Fruit fly (Drosophila melanogaster): ENCODE data around the gene CG10431.
A peak's percentile ranks its signal among the peaks of the same experiment; 100 is the strongest.

The CG10431 gene

DNA sequence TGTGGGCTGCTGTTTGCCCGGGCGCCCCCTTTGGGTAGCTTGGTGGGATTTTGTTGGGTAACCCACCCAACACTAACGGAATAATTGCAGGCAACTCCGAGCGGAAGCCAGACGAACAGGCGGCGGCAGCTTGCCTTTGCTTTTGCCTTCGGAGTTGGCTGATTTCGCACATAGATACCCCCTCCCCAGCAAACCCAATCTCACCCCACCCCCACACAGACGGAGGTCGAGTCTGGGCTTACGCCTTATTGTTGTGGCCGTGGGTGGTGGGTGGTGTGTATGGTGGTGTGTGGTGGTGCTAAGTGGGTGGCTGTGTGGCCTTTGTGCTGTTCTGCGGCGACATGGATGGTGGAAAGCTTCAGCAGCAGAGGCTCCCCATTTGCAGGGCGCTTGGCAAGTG is 41.1 kb downstream of the CG10431 start:
- TF ChIP-seq cnc (optimal IDR thresholded peaks at IDR 0.05) (no peak), CG14711 (tag; optimal IDR thresholded peaks at IDR 0.05) (no peak), CG7045 (GFP tag; optimal IDR thresholded peaks at IDR 0.05) (no peak), pad (GFP tag; optimal IDR thresholded peaks at IDR 0.05) (no peak), Crg-1 (GFP tag; optimal IDR thresholded peaks at IDR 0.05) (no peak)

DNA sequence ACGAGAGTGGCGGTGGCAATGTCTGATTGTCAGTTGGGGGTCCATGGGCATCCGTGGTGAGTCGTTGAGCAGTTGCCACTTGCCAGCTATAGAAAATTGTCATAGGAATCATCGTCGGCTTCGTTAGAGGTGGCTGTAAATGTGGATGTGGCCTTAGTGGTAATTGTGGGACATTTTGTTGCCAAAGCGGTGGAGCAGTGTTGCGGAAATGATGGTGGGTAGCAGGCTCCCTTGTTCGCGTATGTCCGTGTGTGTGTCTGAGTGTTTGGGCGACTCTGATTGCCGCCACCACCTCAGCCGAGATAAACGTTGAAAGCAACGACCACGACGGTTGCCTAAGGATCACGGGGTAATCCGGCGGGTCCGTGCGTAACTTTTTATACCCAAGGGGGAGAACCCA is 42.5 kb downstream of the CG10431 start:
- no peak for TF ChIP-seq CG33017 (tag; optimal IDR thresholded peaks at IDR 0.05)
- TF ChIP-seq Mnt (GFP tag; optimal IDR thresholded peaks at IDR 0.05), result no peak
- TF ChIP-seq Hr96 (GFP tag; optimal IDR thresholded peaks at IDR 0.05), result no peak
- TF ChIP-seq CG12768 (GFP tag; optimal IDR thresholded peaks at IDR 0.05), result no peak
- no peak for TF ChIP-seq Clk (GFP tag; optimal IDR thresholded peaks at IDR 0.05)
- no peak for TF ChIP-seq cnc (optimal IDR thresholded peaks at IDR 0.05)
- no peak for TF ChIP-seq pad (GFP tag; optimal IDR thresholded peaks at IDR 0.05)
- no peak for TF ChIP-seq CG5204 (GFP tag; optimal IDR thresholded peaks at IDR 0.05)
- TF ChIP-seq Crg-1 (GFP tag; optimal IDR thresholded peaks at IDR 0.05), result no peak
- TF ChIP-seq CG7045 (GFP tag; optimal IDR thresholded peaks at IDR 0.05), result no peak
- TF ChIP-seq CG14711 (tag; optimal IDR thresholded peaks at IDR 0.05), result no peak
- no peak for TF ChIP-seq tj (GFP tag; optimal IDR thresholded peaks at IDR 0.05)
- no peak for TF ChIP-seq toe (GFP tag; optimal IDR thresholded peaks at IDR 0.05)
- no peak for TF ChIP-seq CG11617 (GFP tag; optimal IDR thresholded peaks at IDR 0.05)
- TF ChIP-seq cic (GFP tag; optimal IDR thresholded peaks at IDR 0.05), result no peak
- TF ChIP-seq CG1620 (GFP tag; optimal IDR thresholded peaks at IDR 0.05), result no peak
- no peak for TF ChIP-seq bab1 (GFP tag; optimal IDR thresholded peaks at IDR 0.05)
- TF ChIP-seq CG7101 (tag; optimal IDR thresholded peaks at IDR 0.05), result no peak
- TF ChIP-seq kay (GFP tag; ENCODE audit: borderline replicate concordance), result no peak
- no peak for TF ChIP-seq ovo (GFP tag; optimal IDR thresholded peaks at IDR 0.05)

DNA sequence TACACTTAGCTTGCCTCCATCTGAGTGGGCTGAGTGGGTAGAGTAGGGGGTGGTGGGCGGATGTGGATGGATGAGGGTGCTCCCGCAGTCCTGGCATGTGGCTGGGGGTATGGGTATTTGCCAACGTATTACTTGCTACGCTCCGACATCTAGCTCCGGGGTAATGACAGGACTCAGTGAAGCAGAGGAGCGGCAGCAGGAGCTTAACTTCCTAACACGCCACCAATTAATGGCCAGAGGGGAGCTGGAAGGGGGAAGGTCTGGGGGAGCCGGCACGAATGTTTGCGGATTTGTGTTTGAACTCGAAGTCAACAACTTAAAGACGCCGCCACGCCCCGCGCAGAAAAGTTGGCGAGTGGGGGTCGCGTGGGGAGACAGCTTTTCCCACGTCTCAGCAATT is 43.8 kb downstream of the CG10431 start:
- TF ChIP-seq cnc (optimal IDR thresholded peaks at IDR 0.05), result no peak
- no peak for TF ChIP-seq CG7101 (tag; optimal IDR thresholded peaks at IDR 0.05)
- no peak for TF ChIP-seq tj (GFP tag; optimal IDR thresholded peaks at IDR 0.05)
- TF ChIP-seq pad (GFP tag; optimal IDR thresholded peaks at IDR 0.05), result no peak
- no peak for TF ChIP-seq ovo (GFP tag; optimal IDR thresholded peaks at IDR 0.05)
- no peak for TF ChIP-seq kay (GFP tag; ENCODE audit: borderline replicate concordance)
- no peak for TF ChIP-seq Clk (GFP tag; optimal IDR thresholded peaks at IDR 0.05)
- no peak for TF ChIP-seq Mnt (GFP tag; optimal IDR thresholded peaks at IDR 0.05)
- no peak for TF ChIP-seq CG14711 (tag; optimal IDR thresholded peaks at IDR 0.05)
- no peak for TF ChIP-seq CG33017 (tag; optimal IDR thresholded peaks at IDR 0.05)
- TF ChIP-seq CG5204 (GFP tag; optimal IDR thresholded peaks at IDR 0.05), result no peak
- TF ChIP-seq cic (GFP tag; optimal IDR thresholded peaks at IDR 0.05), result no peak
- TF ChIP-seq CG1620 (GFP tag; optimal IDR thresholded peaks at IDR 0.05), result no peak
- TF ChIP-seq CG11617 (GFP tag; optimal IDR thresholded peaks at IDR 0.05), result no peak
- TF ChIP-seq CG12768 (GFP tag; optimal IDR thresholded peaks at IDR 0.05), result no peak

DNA sequence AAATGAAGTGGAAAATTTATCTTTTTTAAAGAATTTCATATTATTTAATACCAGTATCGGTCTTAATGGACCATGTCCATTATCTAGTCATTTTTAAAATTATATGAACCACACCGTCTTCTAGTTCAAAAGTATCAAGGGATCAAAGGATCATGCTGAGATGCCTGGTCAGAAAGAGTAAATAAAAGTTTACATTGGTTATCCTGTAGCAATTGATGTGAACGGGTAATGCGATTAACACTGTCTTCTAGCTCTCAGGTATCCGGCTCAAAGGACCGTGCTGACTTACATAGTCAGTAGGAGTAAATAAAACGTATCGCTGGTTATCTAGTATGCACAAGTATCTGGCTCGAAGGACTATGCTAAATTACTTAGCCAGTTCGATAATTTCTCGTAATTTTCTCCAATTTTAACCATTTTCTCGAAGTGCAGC is 44.7 kb downstream of the CG10431 start:
- TF ChIP-seq CG5204 (GFP tag; optimal IDR thresholded peaks at IDR 0.05) (peak; percentile 53), CG33017 (tag; optimal IDR thresholded peaks at IDR 0.05) (no peak)

DNA sequence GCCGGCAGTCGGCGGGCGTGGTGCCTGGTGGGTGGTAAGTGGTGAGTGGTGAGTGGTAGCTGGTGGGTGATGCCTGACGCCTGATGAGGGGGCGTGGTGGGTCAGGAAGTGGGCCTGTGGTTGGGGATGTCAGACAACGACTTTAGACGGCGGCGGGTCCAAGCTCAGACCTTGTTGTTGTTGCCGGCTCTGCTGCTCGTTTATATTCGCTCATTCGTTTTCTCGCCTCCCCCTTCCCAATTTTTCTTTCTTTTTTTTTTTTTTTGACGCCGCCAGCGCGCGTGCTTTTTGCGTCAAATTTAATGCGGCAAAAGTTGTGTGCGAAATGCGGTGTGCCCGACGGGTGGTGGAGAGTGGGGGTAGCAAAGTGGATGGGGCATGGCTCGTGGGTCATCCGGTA is 45.1 kb downstream of the CG10431 start:
- TF ChIP-seq bab1 (GFP tag; optimal IDR thresholded peaks at IDR 0.05) (no peak), CG33017 (tag; optimal IDR thresholded peaks at IDR 0.05) (no peak), cic (GFP tag; optimal IDR thresholded peaks at IDR 0.05) (no peak), Mnt (GFP tag; optimal IDR thresholded peaks at IDR 0.05) (no peak)

DNA sequence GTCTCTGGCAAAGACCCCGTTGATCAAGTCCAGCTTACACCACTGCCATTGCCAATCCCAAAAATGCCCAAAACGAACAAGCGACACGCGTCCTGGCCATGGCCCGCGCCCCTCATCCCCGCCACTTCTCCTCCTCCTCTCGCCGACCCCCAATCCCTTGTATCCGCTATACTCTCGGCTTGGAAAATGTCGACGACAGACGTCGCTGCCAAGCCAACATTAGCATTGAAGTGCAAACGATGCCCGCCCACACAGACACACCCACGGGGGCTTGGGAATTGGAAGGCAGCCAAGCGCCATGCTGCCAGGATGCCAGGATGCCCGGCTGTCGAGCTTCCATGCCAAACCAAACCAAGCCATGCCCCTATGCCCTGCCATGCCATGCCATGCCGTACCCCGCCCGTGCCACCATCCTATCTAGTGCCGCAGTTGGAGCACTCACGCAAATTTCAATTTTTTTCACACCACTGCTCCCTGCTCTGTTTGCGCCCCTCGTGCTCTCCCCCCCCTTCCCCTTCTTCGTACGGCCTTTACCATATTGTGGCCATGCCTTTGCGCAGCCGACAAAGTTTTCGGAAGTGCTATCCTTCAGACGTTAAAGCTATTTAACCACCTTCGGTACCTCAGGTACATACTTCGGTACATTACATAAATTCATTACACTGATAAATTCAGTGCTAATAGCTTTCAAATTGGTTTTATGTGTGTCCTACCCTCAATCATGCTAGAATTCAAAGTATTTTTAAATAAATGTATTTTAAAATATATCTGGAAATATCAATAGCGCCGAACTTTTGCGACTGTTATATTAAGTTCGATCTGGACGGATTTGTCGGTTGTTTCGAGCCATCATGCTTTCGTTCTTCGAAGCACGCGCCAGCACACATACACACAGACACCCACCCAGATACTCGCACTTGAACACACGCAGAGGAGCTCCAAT is 47.0 kb downstream of the CG10431 start:
- TF ChIP-seq CG14711 (tag; optimal IDR thresholded peaks at IDR 0.05) (peak; percentile 9), CG11617 (GFP tag; optimal IDR thresholded peaks at IDR 0.05) (peak; percentile 71), cic (GFP tag; optimal IDR thresholded peaks at IDR 0.05) (no peak), CG33017 (tag; optimal IDR thresholded peaks at IDR 0.05) (peak; percentile 80), Hr96 (GFP tag; optimal IDR thresholded peaks at IDR 0.05) (no peak), cnc (optimal IDR thresholded peaks at IDR 0.05) (no peak), tj (GFP tag; optimal IDR thresholded peaks at IDR 0.05) (peak; percentile 1), pad (GFP tag; optimal IDR thresholded peaks at IDR 0.05) (peak; percentile 40), CG12768 (GFP tag; optimal IDR thresholded peaks at IDR 0.05) (peak; percentile 45), CG1620 (GFP tag; optimal IDR thresholded peaks at IDR 0.05) (no peak), CG7045 (GFP tag; optimal IDR thresholded peaks at IDR 0.05) (peak; percentile 74), Mnt (GFP tag; optimal IDR thresholded peaks at IDR 0.05) (peak; percentile 0), kay (GFP tag; ENCODE audit: borderline replicate concordance) (peak; percentile 54), ovo (GFP tag; optimal IDR thresholded peaks at IDR 0.05) (no peak), bab1 (GFP tag; optimal IDR thresholded peaks at IDR 0.05) (no peak), Clk (GFP tag; optimal IDR thresholded peaks at IDR 0.05) (peak; percentile 64), toe (GFP tag; optimal IDR thresholded peaks at IDR 0.05) (no peak), CG7101 (tag; optimal IDR thresholded peaks at IDR 0.05) (peak; percentile 72), Crg-1 (GFP tag; optimal IDR thresholded peaks at IDR 0.05) (no peak), CG5204 (GFP tag; optimal IDR thresholded peaks at IDR 0.05) (peak; percentile 49)

Measured in whole organism, adult.